Worm (Caenorhabditis elegans) whole organism, late embryonic: Measurements from ENCODE around the gene Y69A2AR.18.

ENCODE experiments used
- ama-1 ChIP-seq: fragments of 150-350 bp; optimal IDR thresholded peaks from 2 replicates; lab custom pipeline; 2014
- ceh-19 ChIP-seq: fragments of 200-800 bp; sonication (Bioruptor generic); optimal IDR thresholded peaks from 2 replicates; lab custom pipeline; 2018; ENCODE audit warnings: mild to moderate bottlenecking, missing genetic modification characterization, missing compliant biosample characterization
- ceh-34 ChIP-seq: sonication (generic microtip); optimal IDR thresholded peaks from 2 replicates; lab custom pipeline; 2016; ENCODE audit warnings: mild to moderate bottlenecking, missing genetic modification characterization, missing compliant biosample characterization
- ceh-6 ChIP-seq: fragments of 200-800 bp; sonication (Bioruptor generic); optimal IDR thresholded peaks from 2 replicates; lab custom pipeline; 2018; ENCODE audit warnings: mild to moderate bottlenecking, missing genetic modification characterization, missing compliant biosample characterization
- ceh-9 ChIP-seq: sonication (generic microtip); optimal IDR thresholded peaks from 2 replicates; lab custom pipeline; 2016; ENCODE audit warnings: mild to moderate bottlenecking, missing genetic modification characterization, inconsistent platforms, missing compliant biosample characterization
- dve-1 ChIP-seq: sonication (generic microtip); optimal IDR thresholded peaks from 2 replicates; lab custom pipeline; 2017; ENCODE audit warnings: antibody characterized with exemption, mild to moderate bottlenecking, missing genetic modification characterization, missing compliant biosample characterization
- hlh-30 ChIP-seq: sonication (generic microtip); optimal IDR thresholded peaks from 2 replicates; lab custom pipeline; 2017; ENCODE audit warnings: antibody characterized with exemption, missing genetic modification characterization, missing compliant biosample characterization; ENCODE audit not compliant: insufficient read depth
- nfya-1 ChIP-seq: sonication (generic microtip); optimal IDR thresholded peaks from 2 replicates; lab custom pipeline; 2017; ENCODE audit warnings: missing genetic modification characterization, mild to moderate bottlenecking, missing compliant biosample characterization, antibody characterized with exemption, moderate library complexity
- pha-4 ChIP-seq: fragments of 150-350 bp; optimal IDR thresholded peaks from 2 replicates; lab custom pipeline; 2018; ENCODE audit warnings: missing biosample characterization, missing genetic modification reagents, missing genetic modification characterization
- pqm-1 ChIP-seq: sonication (generic microtip); optimal IDR thresholded peaks from 2 replicates; lab custom pipeline; 2016; ENCODE audit warnings: missing genetic modification characterization, missing compliant biosample characterization
- pros-1 ChIP-seq: fragments of 150-350 bp; optimal IDR thresholded peaks from 2 replicates; lab custom pipeline; 2014; ENCODE audit warnings: missing biosample characterization, missing genetic modification reagents, missing genetic modification characterization
- ref-2 ChIP-seq: sonication (generic microtip); optimal IDR thresholded peaks from 2 replicates; lab custom pipeline; 2016; ENCODE audit warnings: missing genetic modification characterization, missing compliant biosample characterization
- sox-4 ChIP-seq: sonication (generic microtip); optimal IDR thresholded peaks from 2 replicates; lab custom pipeline; 2017; ENCODE audit warnings: mild to moderate bottlenecking, missing genetic modification characterization, inconsistent platforms, missing compliant biosample characterization
- unc-86 ChIP-seq: sonication (generic microtip); optimal IDR thresholded peaks from 2 replicates; lab custom pipeline; 2016; ENCODE audit warnings: missing genetic modification characterization, missing compliant biosample characterization

DNA sequence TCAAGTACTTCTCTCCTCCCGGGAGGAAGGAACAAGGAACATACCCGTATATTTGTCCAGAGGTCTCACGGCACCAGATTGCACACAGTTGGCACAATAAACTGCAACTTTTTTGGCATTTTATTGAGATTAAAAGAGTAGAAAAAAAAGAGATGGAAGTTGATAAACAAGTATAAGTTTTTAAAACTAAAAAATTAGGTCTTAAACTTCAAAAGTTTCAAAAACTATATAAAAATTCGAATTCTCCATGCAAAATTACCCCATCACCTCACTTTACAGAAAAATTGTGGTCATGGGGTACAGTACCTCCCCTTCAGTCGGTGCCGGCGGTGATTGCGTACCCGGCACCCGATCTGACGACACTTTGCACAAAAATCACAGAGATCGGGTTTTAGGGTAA is 44.3 kb upstream of the Y69A2AR.18 start, which contains the start of gene C45G7.13:
- TF ChIP-seq unc-86 (tag; lab: Kevin White, UChicago) (no peak), ceh-19 (GFP tag; lab: Kevin White, UChicago) (no peak), dve-1 (no peak), ama-1 (no peak), nfya-1 (tag; lab: Kevin White, UChicago) (no peak), ref-2 (tag; lab: Kevin White, UChicago) (no peak), ceh-9 (tag; lab: Kevin White, UChicago) (no peak), pha-4 (tag; lab: Kevin White, UChicago) (no peak), pros-1 (no peak), pqm-1 (tag; lab: Kevin White, UChicago) (no peak), sox-4 (tag; lab: Kevin White, UChicago) (no peak), ceh-6 (GFP tag; lab: Kevin White, UChicago) (no peak), hlh-30 (tag; lab: Kevin White, UChicago) (no peak), ceh-34 (no peak)
